Worm (Caenorhabditis elegans): ENCODE data around the gene coa-7.
A peak's percentile ranks its signal among the peaks of the same experiment; 100 is the strongest.

- TF ChIP-seq ama-1 (optimal IDR thresholded peaks at IDR 0.05) (no peak), unc-62 (GFP tag; optimal IDR thresholded peaks at IDR 0.05) (no peak), nhr-12 (tag; optimal IDR thresholded peaks at IDR 0.05) (no peak), elt-1 (tag; optimal IDR thresholded peaks at IDR 0.05) (no peak), ztf-11 (tag; optimal IDR thresholded peaks at IDR 0.05) (no peak), skn-1 (tag; optimal IDR thresholded peaks at IDR 0.05) (peak; percentile 17)
Measured at ce11 chrII:11646276-11646797, 4.6 kb downstream of the coa-7 start, which contains the start of gene ghi-1.
